Worm (Caenorhabditis elegans) whole organism, mixed stage, embryonic: ENCODE measurements around the gene F18F11.4.
A peak's percentile ranks its signal among the peaks of the same experiment; 100 is the strongest.

Source experiments
- M03D4.4 ChIP-seq: sonication (generic microtip); optimal IDR thresholded peaks from 2 replicates; lab custom pipeline; 2017; ENCODE audit warnings: mild to moderate bottlenecking, missing genetic modification characterization, missing compliant biosample characterization
- bed-3 ChIP-seq: fragments of 200-800 bp; sonication (Bioruptor generic); optimal IDR thresholded peaks from 3 replicates; lab custom pipeline; 2018; ENCODE audit warnings: mild to moderate bottlenecking, missing genetic modification characterization, moderate library complexity, missing compliant biosample characterization
- blmp-1 ChIP-seq: fragments of 150-350 bp; optimal IDR thresholded peaks from 2 replicates; lab custom pipeline; 2014; ENCODE audit warnings: missing biosample characterization, missing genetic modification characterization
- ceh-39 ChIP-seq: fragments of 150-350 bp; optimal IDR thresholded peaks from 2 replicates; lab custom pipeline; 2014; ENCODE audit warnings: missing biosample characterization, missing genetic modification characterization
- ceh-43 ChIP-seq: fragments of 200-800 bp; sonication (Bioruptor generic); optimal IDR thresholded peaks from 2 replicates; lab custom pipeline; 2018; ENCODE audit warnings: mild to moderate bottlenecking, missing genetic modification characterization, moderate library complexity, missing compliant biosample characterization
- ceh-83 ChIP-seq: fragments of 200-800 bp; sonication (Bioruptor generic); optimal IDR thresholded peaks from 2 replicates; lab custom pipeline; 2018; ENCODE audit warnings: mild to moderate bottlenecking, missing genetic modification characterization, missing compliant biosample characterization
- ces-1 ChIP-seq: fragments of 150-350 bp; optimal IDR thresholded peaks from 2 replicates; lab custom pipeline; 2014; ENCODE audit warnings: missing biosample characterization, missing genetic modification reagents, missing genetic modification characterization
- cnd-1 ChIP-seq: fragments of 200-800 bp; sonication (Bioruptor generic); optimal IDR thresholded peaks from 2 replicates; lab custom pipeline; 2018; ENCODE audit warnings: mild to moderate bottlenecking, missing genetic modification characterization, missing compliant biosample characterization
- drap-1 ChIP-seq: fragments of 200-800 bp; sonication (Bioruptor generic); optimal IDR thresholded peaks from 3 replicates; lab custom pipeline; 2018; ENCODE audit warnings: mild to moderate bottlenecking, missing genetic modification characterization, missing compliant biosample characterization
- elt-3 ChIP-seq: fragments of 150-350 bp; optimal IDR thresholded peaks from 2 replicates; lab custom pipeline; 2014; ENCODE audit warnings: missing biosample characterization, missing genetic modification characterization
- flh-1 ChIP-seq: fragments of 200-800 bp; sonication (Bioruptor generic); optimal IDR thresholded peaks from 2 replicates; lab custom pipeline; 2018; ENCODE audit warnings: mild to moderate bottlenecking, missing genetic modification characterization, moderate library complexity, missing compliant biosample characterization
- ham-2 ChIP-seq: fragments of 200-800 bp; sonication (Bioruptor generic); optimal IDR thresholded peaks from 2 replicates; lab custom pipeline; 2018; ENCODE audit warnings: mild to moderate bottlenecking, missing genetic modification characterization, missing compliant biosample characterization
- hlh-1 ChIP-seq: fragments of 150-350 bp; optimal IDR thresholded peaks from 2 replicates; lab custom pipeline; 2014; ENCODE audit warnings: missing biosample characterization, missing genetic modification reagents, missing genetic modification characterization
- lin-13 ChIP-seq: fragments of 150-350 bp; optimal IDR thresholded peaks from 2 replicates; lab custom pipeline; 2014; ENCODE audit warnings: missing biosample characterization, missing genetic modification characterization
- lin-32 ChIP-seq: fragments of 200-800 bp; sonication (Bioruptor generic); optimal IDR thresholded peaks from 2 replicates; lab custom pipeline; 2018; ENCODE audit warnings: mild to moderate bottlenecking, missing genetic modification characterization, missing compliant biosample characterization
- mab-5 ChIP-seq: fragments of 150-350 bp; optimal IDR thresholded peaks from 2 replicates; lab custom pipeline; 2014; ENCODE audit warnings: missing biosample characterization, missing genetic modification characterization
- mep-1 ChIP-seq: fragments of 150-350 bp; optimal IDR thresholded peaks from 2 replicates; lab custom pipeline; 2017; ENCODE audit warnings: missing biosample characterization, missing genetic modification reagents, missing genetic modification characterization, inconsistent platforms
- nhr-12 ChIP-seq: fragments of 150-350 bp; optimal IDR thresholded peaks from 2 replicates; lab custom pipeline; 2014; ENCODE audit warnings: missing biosample characterization, missing genetic modification characterization
- nhr-2 ChIP-seq: fragments of 150-350 bp; optimal IDR thresholded peaks from 2 replicates; lab custom pipeline; 2014; ENCODE audit warnings: missing biosample characterization, missing genetic modification characterization
- nhr-237 ChIP-seq: fragments of 150-350 bp; optimal IDR thresholded peaks from 2 replicates; lab custom pipeline; 2014; ENCODE audit warnings: missing biosample characterization, missing genetic modification characterization
- nhr-28 ChIP-seq: fragments of 150-350 bp; optimal IDR thresholded peaks from 2 replicates; lab custom pipeline; 2014; ENCODE audit warnings: missing biosample characterization, missing genetic modification characterization
- nhr-76 ChIP-seq: sonication (generic microtip); optimal IDR thresholded peaks from 2 replicates; lab custom pipeline; 2017; ENCODE audit warnings: missing biosample characterization, missing genetic modification characterization
- pha-4 ChIP-seq: fragments of 150-350 bp; optimal IDR thresholded peaks from 2 replicates; lab custom pipeline; 2018; ENCODE audit warnings: missing biosample characterization, missing genetic modification reagents, missing genetic modification characterization
- snpc-4 ChIP-seq: fragments of 150-350 bp; optimal IDR thresholded peaks from 2 replicates; lab custom pipeline; 2014; ENCODE audit warnings: missing biosample characterization, missing genetic modification characterization
- sptf-1 ChIP-seq: sonication (generic microtip); optimal IDR thresholded peaks from 2 replicates; lab custom pipeline; 2017; ENCODE audit warnings: mild to moderate bottlenecking, missing genetic modification characterization, moderate library complexity, missing compliant biosample characterization
- unc-120 ChIP-seq: sonication (generic microtip); optimal IDR thresholded peaks from 2 replicates; lab custom pipeline; 2017; ENCODE audit warnings: missing genetic modification characterization, missing compliant biosample characterization; ENCODE audit not compliant: poor library complexity, severe bottlenecking
- unc-62 ChIP-seq: fragments of 150-350 bp; optimal IDR thresholded peaks from 2 replicates; lab custom pipeline; 2014; ENCODE audit warnings: missing biosample characterization, missing genetic modification reagents, missing genetic modification characterization
- zip-8 ChIP-seq: fragments of 150-350 bp; optimal IDR thresholded peaks from 2 replicates; lab custom pipeline; 2014; ENCODE audit warnings: missing biosample characterization, missing genetic modification characterization
- ztf-11 ChIP-seq: fragments of 150-350 bp; optimal IDR thresholded peaks from 2 replicates; lab custom pipeline; 2014; ENCODE audit warnings: missing biosample characterization, missing genetic modification characterization

F18F11.4 gene

DNA sequence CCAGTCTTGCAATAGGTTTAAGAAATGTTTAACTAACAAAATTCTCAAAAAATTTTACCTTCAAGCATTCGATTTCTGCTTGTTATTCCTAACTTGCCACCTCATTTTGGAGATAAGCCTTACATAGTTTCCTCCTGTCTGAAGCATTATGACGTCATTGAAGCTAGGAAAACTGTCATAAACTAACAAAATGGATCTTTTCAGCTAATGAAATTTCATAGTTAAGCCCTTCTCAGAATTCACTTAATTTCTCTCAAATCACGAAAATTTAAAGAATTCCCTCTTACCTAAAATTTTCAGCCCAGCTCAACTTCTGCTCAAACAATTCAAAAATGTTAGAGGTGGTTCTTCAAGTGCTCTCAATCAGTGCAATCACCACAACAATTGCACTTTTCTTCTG is 23.4 kb upstream of the F18F11.4 start, which contains the start of gene swt-1:
TSS of gene swt-1 (plus strand) at position 301 of the 400 bp plus-strand sequence.
- TF ChIP-seq zip-8 (tag; lab: Kevin White, UChicago) (peak; percentile 73), M03D4.4 (tag; lab: Kevin White, UChicago) (no peak)

- TF ChIP-seq ces-1 (no peak), ztf-11 (tag; lab: Kevin White, UChicago) (no peak), drap-1 (GFP tag; lab: Kevin White, UChicago) (no peak), mep-1 (tag; lab: Kevin White, UChicago) (no peak), unc-120 (no peak), lin-32 (GFP tag; lab: Kevin White, UChicago) (no peak), flh-1 (GFP tag; lab: Kevin White, UChicago) (no peak), nhr-237 (no peak), zip-8 (tag; lab: Kevin White, UChicago) (no peak), nhr-28 (no peak), bed-3 (GFP tag; lab: Kevin White, UChicago) (no peak), blmp-1 (tag; lab: Kevin White, UChicago) (no peak), snpc-4 (tag; lab: Kevin White, UChicago) (no peak), ham-2 (GFP tag; lab: Kevin White, UChicago) (no peak), cnd-1 (no peak), elt-3 (tag; lab: Kevin White, UChicago) (no peak), ceh-39 (tag; lab: Kevin White, UChicago) (no peak)
These were observed 21.1 kb upstream of the F18F11.4 start for ce11 chrIV:309526-309925.

ce11 chrIV:313615-314014 is 17.0 kb upstream of the F18F11.4 start, which contains the start of gene snai-1:
Gene snai-1, minus strand, starts transcription at chrIV:313715.
- TF ChIP-seq nhr-76 (no peak), nhr-12 (tag; lab: Kevin White, UChicago) (no peak), zip-8 (tag; lab: Kevin White, UChicago) (no peak), blmp-1 (tag; lab: Kevin White, UChicago) (no peak), pha-4 (tag; lab: Kevin White, UChicago) (no peak), unc-120 (no peak), mep-1 (tag; lab: Kevin White, UChicago) (no peak), lin-13 (tag; lab: Kevin White, UChicago) (no peak), ztf-11 (tag; lab: Kevin White, UChicago) (no peak), bed-3 (GFP tag; lab: Kevin White, UChicago) (no peak), ceh-83 (GFP tag; lab: Kevin White, UChicago) (no peak)

DNA sequence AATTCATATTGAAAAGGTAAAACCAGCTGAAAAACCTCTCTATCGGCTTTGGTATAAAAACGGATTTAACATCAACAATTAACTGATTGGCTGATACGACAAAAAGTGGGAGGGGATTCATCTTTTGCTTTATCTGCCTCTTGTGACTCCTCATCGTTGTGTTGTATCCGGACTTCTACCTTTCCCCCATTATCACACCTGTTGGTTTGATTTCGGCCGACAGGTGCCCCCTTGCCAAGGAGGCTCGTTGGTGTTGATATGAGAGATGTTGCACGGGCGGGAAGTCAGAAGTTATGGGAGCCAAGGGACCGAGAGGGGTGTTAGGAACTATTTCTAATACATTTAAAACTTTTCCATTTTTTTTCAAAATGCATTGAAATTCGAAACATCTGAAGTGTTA is 16.1 kb upstream of the F18F11.4 start:
- no peak for TF ChIP-seq ztf-11 (tag; lab: Kevin White, UChicago)
- peak; percentile 80 for TF ChIP-seq hlh-1
- TF ChIP-seq unc-120 = peak; percentile 44

ce11 chrIV:319654-320053 is 11.0 kb upstream of the F18F11.4 start:
- TF ChIP-seq ham-2 (GFP tag; lab: Kevin White, UChicago) = no peak
- no peak for TF ChIP-seq mep-1 (tag; lab: Kevin White, UChicago)

ce11 chrIV:320380-320779 is 10.2 kb upstream of the F18F11.4 start, which contains the start of gene dsc-4:
Gene dsc-4, minus strand, starts transcription at chrIV:320544.
- TF ChIP-seq ces-1 (no peak), unc-62 (no peak), ceh-43 (no peak), ceh-39 (tag; lab: Kevin White, UChicago) (no peak), lin-32 (GFP tag; lab: Kevin White, UChicago) (no peak), snpc-4 (tag; lab: Kevin White, UChicago) (no peak), unc-120 (no peak), ztf-11 (tag; lab: Kevin White, UChicago) (no peak), hlh-1 (no peak), cnd-1 (no peak), nhr-2 (tag; lab: Kevin White, UChicago) (no peak), lin-13 (tag; lab: Kevin White, UChicago) (no peak), sptf-1 (tag; lab: Kevin White, UChicago) (no peak), flh-1 (GFP tag; lab: Kevin White, UChicago) (no peak), nhr-237 (no peak), elt-3 (tag; lab: Kevin White, UChicago) (no peak), mab-5 (tag; lab: Kevin White, UChicago) (no peak), drap-1 (GFP tag; lab: Kevin White, UChicago) (no peak), mep-1 (tag; lab: Kevin White, UChicago) (no peak), zip-8 (tag; lab: Kevin White, UChicago) (no peak)
